Fruit fly (Drosophila melanogaster) S2 (cell line): ENCODE results near the gene CG1703.

Source experiments
- CG8478 ChIP-seq: fragments of >200 bp; optimal IDR thresholded peaks from 2 replicates; lab custom pipeline; 2018
- CTCF ChIP-seq, 2 experiments: fragments of >200 bp; optimal IDR thresholded peaks; 2 replicates each; lab custom pipeline; 2018

DNA sequence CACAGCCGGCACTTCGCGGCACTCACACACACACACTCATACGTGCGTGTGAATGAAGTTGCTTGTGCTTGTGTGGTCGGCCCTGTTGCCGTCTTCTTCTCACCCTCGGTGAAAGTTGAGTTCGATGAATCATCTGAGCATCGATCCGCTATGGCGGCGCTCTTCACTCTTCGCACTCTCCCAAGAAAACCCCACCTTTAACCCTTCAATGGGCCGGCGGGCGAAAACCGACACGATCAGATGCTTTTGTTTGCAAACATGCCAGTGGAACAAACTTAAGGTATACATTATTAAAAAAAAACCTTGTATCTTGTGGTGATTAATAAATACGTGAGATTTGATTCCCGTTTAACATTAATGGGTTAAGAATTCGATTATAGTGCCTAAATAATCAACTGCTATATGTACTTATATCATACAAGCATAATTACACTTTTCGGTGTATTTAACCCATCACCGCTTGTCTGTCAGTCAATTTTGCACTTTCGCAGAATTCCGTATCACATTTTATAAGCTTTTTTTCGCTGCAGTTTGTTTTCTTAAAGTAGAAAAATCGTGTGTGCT lies 10.8 kb upstream of the CG1703 start:
- TF ChIP-seq CTCF (optimal IDR thresholded peaks at IDR 0.05; lab: Kevin White, UChicago) (no peak), CG8478 (no peak)
